Fruit fly (Drosophila melanogaster) whole organism, pupa: Measurements from ENCODE around the gene CG5412.

Experiments used
- CG10348 ChIP-seq: fragments of 200-800 bp; sonication (Bioruptor generic); IDR thresholded peaks from 2 replicates; pipeline ENCODE4 v1.3.6; 2022; ENCODE audit warnings: missing biosample characterization, missing genetic modification characterization
- CG12605 ChIP-seq: fragments of 200-800 bp; sonication (Bioruptor generic); IDR thresholded peaks from 2 replicates; pipeline ENCODE4 v1.3.6; 2022; ENCODE audit warnings: missing biosample characterization, missing genetic modification characterization
- CG15710 ChIP-seq: fragments of 200-800 bp; sonication (Bioruptor generic); optimal IDR thresholded peaks from 2 replicates; lab custom pipeline; 2018; ENCODE audit warnings: missing biosample characterization, mild to moderate bottlenecking, missing genetic modification characterization, moderate library complexity
- CG32121 ChIP-seq: fragments of 200-800 bp; sonication (Bioruptor generic); IDR thresholded peaks from 2 replicates; pipeline ENCODE4 v1.3.6; 2022; ENCODE audit warnings: missing biosample characterization, missing genetic modification characterization
- CG9948 ChIP-seq: fragments of 200-800 bp; sonication (Bioruptor generic); optimal IDR thresholded peaks from 2 replicates; lab custom pipeline; 2018; ENCODE audit warnings: missing biosample characterization, mild to moderate bottlenecking, missing genetic modification characterization, moderate library complexity
- gl ChIP-seq: fragments of 200-800 bp; sonication (Bioruptor generic); optimal IDR thresholded peaks from 2 replicates; lab custom pipeline; 2018; ENCODE audit warnings: missing biosample characterization, mild to moderate bottlenecking, missing genetic modification characterization
- rn ChIP-seq: fragments of 200-800 bp; sonication (Bioruptor generic); IDR thresholded peaks from 2 replicates; pipeline ENCODE4 v1.3.6; 2022; ENCODE audit warnings: missing biosample characterization, missing genetic modification characterization

- no peak for TF ChIP-seq gl (tag; lab: Kevin White, UChicago)
- no peak for TF ChIP-seq CG15710
- no peak for TF ChIP-seq CG32121 (GFP tag; lab: Robert Waterston, UW)
- TF ChIP-seq CG10348 (GFP tag; lab: Robert Waterston, UW) = no peak
- no peak for TF ChIP-seq rn (GFP tag; lab: Robert Waterston, UW)
- TF ChIP-seq CG12605 (GFP tag; lab: Robert Waterston, UW) = no peak
- no peak for TF ChIP-seq CG9948 (tag; lab: Kevin White, UChicago)
These were observed 42.3 kb upstream of the CG5412 start, which contains the start of the genes MtnE and MtnD for dm6 chr3R:20534575-20534974.
